Worm (Caenorhabditis elegans) whole organism, L3 larva: Measurements from ENCODE around the gene jmjd-5.

Experiments used
- R02D3.7 ChIP-seq: fragments of 150-350 bp; optimal IDR thresholded peaks from 2 replicates; lab custom pipeline; 2014; ENCODE audit warnings: missing biosample characterization, missing genetic modification characterization
- ZK546.5 ChIP-seq: sonication (generic microtip); optimal IDR thresholded peaks from 2 replicates; lab custom pipeline; 2017; ENCODE audit warnings: missing biosample characterization, missing genetic modification characterization
- ama-1 ChIP-seq: fragments of 150-350 bp; optimal IDR thresholded peaks from 2 replicates; lab custom pipeline; 2018
- ceh-16 ChIP-seq: sonication (generic microtip); optimal IDR thresholded peaks from 2 replicates; lab custom pipeline; 2017; ENCODE audit warnings: missing biosample characterization, missing genetic modification characterization
- ceh-28 ChIP-seq: fragments of 150-350 bp; optimal IDR thresholded peaks from 2 replicates; lab custom pipeline; 2014; ENCODE audit warnings: missing biosample characterization, missing genetic modification reagents, missing genetic modification characterization
- ceh-9 ChIP-seq: sonication (generic microtip); optimal IDR thresholded peaks from 2 replicates; lab custom pipeline; 2018; ENCODE audit warnings: missing biosample characterization, missing genetic modification characterization
- daf-12 ChIP-seq: fragments of 150-350 bp; optimal IDR thresholded peaks from 2 replicates; lab custom pipeline; 2014; ENCODE audit warnings: missing biosample characterization, missing genetic modification reagents, missing genetic modification characterization
- egl-27 ChIP-seq: sonication (generic microtip); optimal IDR thresholded peaks from 4 replicates; lab custom pipeline; 2017; ENCODE audit warnings: missing biosample characterization, missing genetic modification reagents, missing genetic modification characterization
- egl-5 ChIP-seq: fragments of 150-350 bp; optimal IDR thresholded peaks from 2 replicates; lab custom pipeline; 2017; ENCODE audit warnings: missing biosample characterization, missing genetic modification reagents, missing genetic modification characterization, inconsistent platforms
- elt-1 ChIP-seq: fragments of 150-350 bp; optimal IDR thresholded peaks from 2 replicates; lab custom pipeline; 2014; ENCODE audit warnings: missing biosample characterization, missing genetic modification characterization
- elt-2 ChIP-seq: sonication (generic microtip); optimal IDR thresholded peaks from 2 replicates; lab custom pipeline; 2016; ENCODE audit warnings: missing genetic modification reagents, mild to moderate bottlenecking, missing genetic modification characterization, missing compliant biosample characterization
- elt-3 ChIP-seq, 3 experiments: fragments of 150-350 bp in 1 of 3; sonication (generic microtip) in 2 of 3; optimal IDR thresholded peaks; 2 replicates in 2 of 3; 4 replicates in 1 of 3; lab custom pipeline; 2014 to 2017; ENCODE audit warnings: missing biosample characterization in 3 of 3, missing genetic modification characterization in 3 of 3
- eor-1 ChIP-seq, 2 experiments: fragments of 150-350 bp; optimal IDR thresholded peaks; 2 replicates each; lab custom pipeline; 2014 to 2018; ENCODE audit warnings: missing biosample characterization in 2 of 2, missing genetic modification characterization in 2 of 2
- fkh-10 ChIP-seq: sonication (generic microtip); optimal IDR thresholded peaks from 2 replicates; lab custom pipeline; 2017; ENCODE audit warnings: missing biosample characterization, missing genetic modification reagents, missing genetic modification characterization
- fkh-2 ChIP-seq: fragments of 150-350 bp; optimal IDR thresholded peaks from 2 replicates; lab custom pipeline; 2014; ENCODE audit warnings: missing biosample characterization, missing genetic modification reagents, missing genetic modification characterization
- hmg-11 ChIP-seq: sonication (generic microtip); optimal IDR thresholded peaks from 2 replicates; lab custom pipeline; 2016; ENCODE audit warnings: missing genetic modification characterization, missing compliant biosample characterization
- lin-39 ChIP-seq: fragments of 150-350 bp; optimal IDR thresholded peaks from 2 replicates; lab custom pipeline; 2018; ENCODE audit warnings: missing biosample characterization, missing genetic modification reagents, missing genetic modification characterization
- lsy-12 ChIP-seq: sonication (generic microtip); optimal IDR thresholded peaks from 2 replicates; lab custom pipeline; 2016; ENCODE audit warnings: mild to moderate bottlenecking, missing genetic modification characterization, missing compliant biosample characterization
- mdl-1 ChIP-seq: fragments of 150-350 bp; optimal IDR thresholded peaks from 2 replicates; lab custom pipeline; 2014; ENCODE audit warnings: missing biosample characterization, missing genetic modification characterization
- mml-1 ChIP-seq: fragments of 150-350 bp; sonication (generic microtip); optimal IDR thresholded peaks from 3 replicates; lab custom pipeline; 2014; ENCODE audit warnings: missing biosample characterization, missing genetic modification characterization
- nhr-25 ChIP-seq: sonication (generic microtip); optimal IDR thresholded peaks from 2 replicates; lab custom pipeline; 2017; ENCODE audit warnings: missing biosample characterization, missing genetic modification characterization
- nhr-28 ChIP-seq: fragments of 150-350 bp; optimal IDR thresholded peaks from 2 replicates; lab custom pipeline; 2014; ENCODE audit warnings: missing biosample characterization, missing genetic modification characterization
- nhr-43 ChIP-seq: sonication (generic microtip); optimal IDR thresholded peaks from 2 replicates; lab custom pipeline; 2016; ENCODE audit warnings: mild to moderate bottlenecking, missing genetic modification characterization, missing compliant biosample characterization; ENCODE audit not compliant: poor library complexity, severe bottlenecking
- nhr-76 ChIP-seq: fragments of 150-350 bp; sonication (generic microtip); optimal IDR thresholded peaks from 5 replicates; lab custom pipeline; 2014; ENCODE audit warnings: missing biosample characterization, missing genetic modification characterization
- nhr-77 ChIP-seq: fragments of 150-350 bp; optimal IDR thresholded peaks from 2 replicates; lab custom pipeline; 2014; ENCODE audit warnings: missing biosample characterization, missing genetic modification characterization
- pha-4 ChIP-seq: fragments of 150-350 bp; optimal IDR thresholded peaks from 2 replicates; lab custom pipeline; 2014; ENCODE audit warnings: missing biosample characterization, missing genetic modification reagents, missing genetic modification characterization
- pqm-1 ChIP-seq: fragments of 150-350 bp; optimal IDR thresholded peaks from 2 replicates; lab custom pipeline; 2017; ENCODE audit warnings: missing biosample characterization, missing genetic modification characterization, inconsistent platforms
- sea-2 ChIP-seq: fragments of 150-350 bp; sonication (generic microtip); optimal IDR thresholded peaks from 4 replicates; lab custom pipeline; 2014; ENCODE audit warnings: missing biosample characterization, missing genetic modification reagents, missing genetic modification characterization
- snpc-4 ChIP-seq: fragments of 150-350 bp; optimal IDR thresholded peaks from 2 replicates; lab custom pipeline; 2014; ENCODE audit warnings: missing biosample characterization, missing genetic modification characterization
- tbx-2 ChIP-seq: sonication (generic microtip); optimal IDR thresholded peaks from 2 replicates; lab custom pipeline; 2016; ENCODE audit warnings: mild to moderate bottlenecking, missing genetic modification characterization, missing compliant biosample characterization
- unc-39 ChIP-seq: sonication (generic microtip); optimal IDR thresholded peaks from 4 replicates; lab custom pipeline; 2017; ENCODE audit warnings: missing biosample characterization, missing genetic modification characterization
- unc-62 ChIP-seq: fragments of 150-350 bp; sonication (generic microtip); optimal IDR thresholded peaks from 4 replicates; lab custom pipeline; 2014; ENCODE audit warnings: missing biosample characterization, missing genetic modification reagents, missing genetic modification characterization
- zag-1 ChIP-seq: fragments of 150-350 bp; optimal IDR thresholded peaks from 2 replicates; lab custom pipeline; 2014; ENCODE audit warnings: missing biosample characterization, missing genetic modification characterization
- ztf-4 ChIP-seq: fragments of 150-350 bp; optimal IDR thresholded peaks from 2 replicates; lab custom pipeline; 2014; ENCODE audit warnings: missing biosample characterization, missing genetic modification characterization

Gene jmjd-5

DNA sequence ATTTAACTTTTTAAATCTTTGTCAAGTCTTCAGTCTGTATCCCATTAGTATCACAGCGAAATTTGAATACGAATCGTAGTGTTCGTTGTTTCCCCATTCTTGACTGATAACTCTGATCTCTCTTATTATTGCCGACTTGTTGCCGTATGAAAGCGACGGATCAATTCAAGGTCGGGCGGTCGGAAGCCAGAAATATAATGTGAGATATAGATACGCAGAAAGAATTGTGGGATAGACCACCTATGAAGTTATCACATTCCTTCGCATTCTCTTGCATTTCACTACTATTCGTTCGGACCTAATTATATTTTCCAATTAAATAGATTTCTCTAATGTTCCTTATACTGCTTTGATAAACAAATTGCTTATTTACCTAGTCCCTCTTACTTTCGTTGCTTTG, 21.7 kb downstream of the jmjd-5 start:
- TF ChIP-seq nhr-25 (tag; lab: Kevin White, UChicago) (peak; percentile 36), elt-3 (tag; optimal IDR thresholded peaks at IDR 0.05; lab: Kevin White, UChicago) (peak in 1 of 3 experiments; percentile 36), tbx-2 (tag; lab: Kevin White, UChicago) (no peak)
- TF ChIP-seq, all 47 proteins: peak for 2

DNA sequence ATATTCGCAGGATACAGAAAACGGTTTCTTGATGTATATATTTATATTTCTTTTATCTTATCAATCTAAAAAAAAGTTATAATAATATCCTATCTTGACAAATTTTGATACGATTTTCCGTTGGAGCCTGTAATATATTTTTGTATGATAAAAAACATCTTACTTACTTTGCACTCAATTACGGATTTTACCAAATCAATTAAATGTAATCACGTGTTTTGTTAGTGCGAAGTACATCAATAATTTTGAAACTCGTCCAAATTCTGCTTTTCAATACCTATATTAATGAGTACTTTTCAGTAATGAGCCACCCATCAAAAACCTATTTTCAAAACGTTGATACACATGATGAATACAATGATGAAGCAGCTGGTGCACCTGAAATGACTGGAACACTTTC, 22.1 kb downstream of the jmjd-5 start, which contains the start of gene T19C4.1:
TSS of gene T19C4.1 (plus strand) at position 301 of the 400 bp plus-strand sequence.
- TF ChIP-seq fkh-2 (tag; lab: Kevin White, UChicago) (no peak), egl-27 (tag; lab: Kevin White, UChicago) (no peak), tbx-2 (tag; lab: Kevin White, UChicago) (no peak), zag-1 (no peak), unc-62 (GFP tag; lab: Kevin White, UChicago) (no peak), nhr-76 (tag; lab: Kevin White, UChicago) (no peak), elt-3 (tag; optimal IDR thresholded peaks at IDR 0.05; lab: Kevin White, UChicago) (no peak)

DNA sequence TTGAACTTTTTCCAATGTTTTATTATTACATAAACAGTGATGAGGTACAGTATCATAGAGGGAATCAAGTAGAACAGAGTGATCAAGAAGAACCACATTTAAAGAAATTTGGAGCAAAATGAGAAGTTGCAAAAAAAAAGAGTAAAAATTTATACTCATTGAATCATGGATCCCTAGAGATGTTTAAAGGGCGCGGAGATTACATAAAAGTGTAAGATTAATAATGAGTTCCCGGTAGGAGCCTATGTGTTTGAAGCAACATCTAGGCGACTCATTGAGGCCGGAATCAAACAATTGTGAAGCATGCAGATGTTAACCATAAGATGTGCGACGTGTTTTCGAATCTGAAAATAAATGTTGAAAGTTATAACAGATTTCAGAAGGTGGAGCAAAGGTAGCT, 25.0 kb downstream of the jmjd-5 start, which contains the start of gene srg-39:
TSS of gene srg-39 (minus strand) at position 101 of the 400 bp plus-strand sequence.
- TF ChIP-seq ztf-4 (tag; lab: Kevin White, UChicago) (no peak), elt-1 (tag; lab: Kevin White, UChicago) (no peak), tbx-2 (tag; lab: Kevin White, UChicago) (no peak), ceh-9 (no peak), nhr-28 (tag; lab: Kevin White, UChicago) (no peak), ceh-16 (tag; lab: Kevin White, UChicago) (no peak), fkh-2 (tag; lab: Kevin White, UChicago) (no peak), egl-5 (no peak), hmg-11 (tag; lab: Kevin White, UChicago) (no peak), sea-2 (GFP tag; lab: Kevin White, UChicago) (no peak), lin-39 (tag; lab: Kevin White, UChicago) (no peak), fkh-10 (GFP tag; lab: Kevin White, UChicago) (no peak), nhr-77 (tag; lab: Kevin White, UChicago) (no peak), mdl-1 (tag; lab: Kevin White, UChicago) (no peak), ceh-28 (tag; lab: Kevin White, UChicago) (no peak), nhr-43 (tag; lab: Kevin White, UChicago) (no peak), lsy-12 (tag; lab: Kevin White, UChicago) (no peak), daf-12 (tag; lab: Kevin White, UChicago) (no peak), zag-1 (no peak), unc-39 (tag; lab: Kevin White, UChicago) (no peak)

DNA sequence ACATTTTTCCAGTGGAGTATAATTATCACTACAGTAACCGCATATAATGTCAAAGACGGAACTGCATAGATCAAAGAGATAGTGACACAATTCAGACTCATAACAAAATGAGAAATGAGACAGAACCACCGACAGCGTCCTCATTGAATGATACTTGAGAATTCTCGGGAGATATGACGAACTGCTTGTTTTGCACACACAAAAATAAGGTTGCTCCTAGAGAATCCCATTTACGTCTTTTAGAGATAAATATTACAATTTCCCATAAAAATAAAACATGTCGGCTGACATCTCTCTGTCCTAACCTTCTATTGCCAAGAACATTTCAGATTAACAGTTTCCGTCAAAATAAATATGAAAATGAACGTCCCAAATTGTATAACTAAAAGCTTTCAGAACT, 28.3 kb downstream of the jmjd-5 start, which contains the start of gene srg-38:
TSS of gene srg-38 (minus strand) at position 101 of the 400 bp plus-strand sequence.
- no peak for TF ChIP-seq daf-12 (tag; lab: Kevin White, UChicago)
- no peak for TF ChIP-seq lsy-12 (tag; lab: Kevin White, UChicago)
- no peak for TF ChIP-seq nhr-76 (tag; lab: Kevin White, UChicago)
- no peak for TF ChIP-seq snpc-4 (tag; lab: Kevin White, UChicago)
- no peak for TF ChIP-seq nhr-28 (tag; lab: Kevin White, UChicago)
- TF ChIP-seq mml-1 = no peak
- no peak for TF ChIP-seq ama-1 (lab: Kevin White, UChicago)
- no peak for TF ChIP-seq ceh-28 (tag; lab: Kevin White, UChicago)
- TF ChIP-seq pqm-1 (tag; lab: Kevin White, UChicago) = no peak
- no peak for TF ChIP-seq R02D3.7 (tag; lab: Kevin White, UChicago)
- TF ChIP-seq eor-1 (tag; optimal IDR thresholded peaks at IDR 0.05; lab: Kevin White, UChicago) = no peak
- TF ChIP-seq ZK546.5 (tag; lab: Kevin White, UChicago) = no peak

DNA sequence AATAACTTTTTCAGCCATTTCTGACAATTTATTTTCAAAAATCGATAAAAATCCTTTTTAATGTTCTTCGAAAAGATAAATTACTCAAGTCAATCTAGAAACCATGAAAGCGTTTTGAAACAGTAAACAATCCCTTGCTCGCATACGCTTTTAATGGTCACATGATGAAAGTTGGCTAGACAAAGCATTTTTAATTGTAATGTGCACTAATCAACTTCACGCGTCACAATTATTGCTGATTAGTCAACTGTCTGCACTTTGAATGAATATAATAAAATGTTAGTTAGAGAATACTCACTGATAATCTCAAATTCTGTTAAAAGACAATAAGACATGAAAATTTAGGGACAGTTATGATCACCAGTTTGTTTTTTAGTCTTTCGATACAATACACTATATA, 29.3 kb downstream of the jmjd-5 start:
- TF ChIP-seq elt-2 (tag; lab: Kevin White, UChicago) = peak; percentile 42
- TF ChIP-seq pha-4 (tag; lab: Kevin White, UChicago) = no peak
